Fruit fly (Drosophila melanogaster) whole organism, embryonic: ENCODE measurements around the gene puc.

Experiments
- Awh ChIP-seq: fragments of 200-800 bp; sonication (Bioruptor generic); IDR thresholded peaks from 2 replicates; pipeline ENCODE4, ENCODE4 v1.3.6; 2022; ENCODE audit warnings: missing biosample characterization, missing genetic modification characterization
- Bteb2 ChIP-seq: fragments of 200-800 bp; sonication (Bioruptor generic); optimal IDR thresholded peaks from 2 replicates; lab custom pipeline; 2016; ENCODE audit warnings: missing biosample characterization, missing genetic modification characterization
- CG10959 ChIP-seq: fragments of 200-800 bp; sonication (Bioruptor generic); IDR thresholded peaks from 2 replicates; pipeline ENCODE4 v1.3.6; 2022; ENCODE audit warnings: missing biosample characterization, missing genetic modification characterization
- CG10979 ChIP-seq: fragments of 200-800 bp; sonication (Bioruptor generic); optimal IDR thresholded peaks from 2 replicates; lab custom pipeline; 2018; ENCODE audit warnings: missing biosample characterization, mild to moderate bottlenecking, missing genetic modification characterization, moderate library complexity
- CG12155 ChIP-seq: fragments of 200-800 bp; sonication (Bioruptor generic); optimal IDR thresholded peaks from 3 replicates; lab custom pipeline; 2016; ENCODE audit warnings: missing biosample characterization, missing genetic modification characterization
- CG12299 ChIP-seq: fragments of 200-800 bp; sonication (Bioruptor generic); optimal IDR thresholded peaks from 2 replicates; lab custom pipeline; 2018; ENCODE audit warnings: missing biosample characterization, mild to moderate bottlenecking, missing genetic modification characterization
- CG12659 ChIP-seq: fragments of 200-800 bp; sonication (Bioruptor generic); optimal IDR thresholded peaks from 3 replicates; lab custom pipeline; 2017; ENCODE audit warnings: mild to moderate bottlenecking, missing biosample characterization, missing genetic modification reagents, missing genetic modification characterization
- CG17612 ChIP-seq: fragments of 200-800 bp; sonication (Bioruptor generic); IDR thresholded peaks from 2 replicates; pipeline ENCODE4 v1.3.6; 2022; ENCODE audit warnings: missing biosample characterization, missing genetic modification characterization
- CG17802 ChIP-seq: fragments of 200-800 bp; sonication (Bioruptor generic); optimal IDR thresholded peaks from 2 replicates; lab custom pipeline; 2018; ENCODE audit warnings: missing biosample characterization, mild to moderate bottlenecking, missing genetic modification characterization, moderate library complexity
- CG18619 ChIP-seq: fragments of 200-800 bp; sonication (Bioruptor generic); optimal IDR thresholded peaks from 3 replicates; lab custom pipeline; 2017; ENCODE audit warnings: missing biosample characterization, mild to moderate bottlenecking, missing genetic modification characterization
- CG3995 ChIP-seq: fragments of 200-800 bp; sonication (Bioruptor generic); optimal IDR thresholded peaks from 3 replicates; lab custom pipeline; 2016; ENCODE audit warnings: missing biosample characterization, missing genetic modification characterization
- CG4404 ChIP-seq: fragments of 200-800 bp; sonication (Bioruptor generic); IDR thresholded peaks from 2 replicates; pipeline ENCODE4 v1.3.6; 2022; ENCODE audit warnings: missing biosample characterization, missing genetic modification characterization
- CG4730 ChIP-seq: fragments of 200-800 bp; sonication (Bioruptor generic); IDR thresholded peaks from 2 replicates; pipeline ENCODE4 v1.3.6; 2022; ENCODE audit warnings: missing biosample characterization, missing genetic modification characterization
- CG8765 ChIP-seq: fragments of 200-800 bp; sonication (Bioruptor generic); IDR thresholded peaks from 2 replicates; pipeline ENCODE4 v1.3.6; 2022; ENCODE audit warnings: missing biosample characterization, missing genetic modification characterization
- CG9215 ChIP-seq: fragments of 200-800 bp; sonication (Bioruptor generic); IDR thresholded peaks from 2 replicates; pipeline ENCODE4 v1.3.6; 2022; ENCODE audit warnings: missing biosample characterization, missing genetic modification characterization
- CG9727 ChIP-seq: fragments of 200-800 bp; sonication (Bioruptor generic); optimal IDR thresholded peaks from 3 replicates; lab custom pipeline; 2017; ENCODE audit warnings: missing biosample characterization, mild to moderate bottlenecking, missing genetic modification characterization
- CoRest ChIP-seq: fragments of 200-800 bp; sonication (Bioruptor generic); optimal IDR thresholded peaks from 3 replicates; lab custom pipeline; 2018; ENCODE audit warnings: missing biosample characterization, mild to moderate bottlenecking, missing genetic modification characterization, moderate library complexity
- E2f2 ChIP-seq: fragments of 200-800 bp; sonication (Bioruptor generic); IDR thresholded peaks from 2 replicates; pipeline ENCODE4 v1.3.6; 2022; ENCODE audit warnings: missing biosample characterization, missing genetic modification characterization
- H2.0 ChIP-seq: fragments of 200-800 bp; sonication (Bioruptor generic); IDR thresholded peaks from 2 replicates; pipeline ENCODE4 v1.3.6; 2022; ENCODE audit warnings: missing biosample characterization, missing genetic modification characterization
- HLH4C ChIP-seq: fragments of 200-800 bp; sonication (Bioruptor generic); IDR thresholded peaks from 3 replicates; pipeline ENCODE4 v1.3.6; 2022; ENCODE audit warnings: missing biosample characterization, missing genetic modification characterization; ENCODE audit not compliant: partially characterized antibody
- Hand ChIP-seq: fragments of 200-800 bp; sonication (Bioruptor generic); optimal IDR thresholded peaks from 2 replicates; lab custom pipeline; 2017; ENCODE audit warnings: mild to moderate bottlenecking, missing biosample characterization, missing genetic modification reagents, missing genetic modification characterization
- Max ChIP-seq: fragments of 200-800 bp; sonication (Bioruptor generic); optimal IDR thresholded peaks from 2 replicates; lab custom pipeline; 2016; ENCODE audit warnings: missing biosample characterization, mild to moderate bottlenecking, missing genetic modification characterization
- Med ChIP-seq: fragments of 200-800 bp; sonication (Bioruptor generic); peaks from one replicate; lab custom pipeline; 2016; ENCODE audit warnings: missing biosample characterization, missing genetic modification characterization, mild to moderate bottlenecking, inconsistent platforms, moderate library complexity
- Meics ChIP-seq: fragments of 200-800 bp; sonication (Bioruptor generic); optimal IDR thresholded peaks from 2 replicates; lab custom pipeline; 2017; ENCODE audit warnings: missing biosample characterization, mild to moderate bottlenecking, missing genetic modification characterization
- NFAT ChIP-seq: fragments of 200-800 bp; sonication (Bioruptor generic); IDR thresholded peaks from 2 replicates; pipeline ENCODE4 v1.3.6; 2022; ENCODE audit warnings: missing biosample characterization, missing genetic modification characterization
- Nf-YA ChIP-seq: fragments of 200-800 bp; sonication (Bioruptor generic); IDR thresholded peaks from 2 replicates; pipeline ENCODE4 v1.3.6; 2022; ENCODE audit warnings: missing biosample characterization, missing genetic modification characterization
- PHDP ChIP-seq: fragments of 200-800 bp; sonication (Bioruptor generic); optimal IDR thresholded peaks from 3 replicates; lab custom pipeline; 2018; ENCODE audit warnings: missing biosample characterization, mild to moderate bottlenecking, missing genetic modification characterization, moderate library complexity
- Pdp1 ChIP-seq, 2 experiments: fragments of 200-800 bp; sonication (Bioruptor generic); optimal IDR thresholded peaks; 3 replicates each; lab custom pipeline; 2016; ENCODE audit warnings: missing biosample characterization in 2 of 2, missing genetic modification characterization in 2 of 2, mild to moderate bottlenecking in 1 of 2, moderate library complexity in 1 of 2
- Ravus ChIP-seq: fragments of 200-800 bp; sonication (Bioruptor generic); IDR thresholded peaks from 2 replicates; pipeline ENCODE4 v1.3.6; 2022; ENCODE audit warnings: missing biosample characterization, missing genetic modification characterization
- Sin3A ChIP-seq: fragments of >200 bp; optimal IDR thresholded peaks from 2 replicates; lab custom pipeline; 2018
- ash1 ChIP-seq: fragments of 200-800 bp; sonication (Bioruptor generic); optimal IDR thresholded peaks from 2 replicates; lab custom pipeline; 2018; ENCODE audit warnings: missing biosample characterization, mild to moderate bottlenecking, missing genetic modification characterization
- ato ChIP-seq: fragments of 200-800 bp; sonication (Bioruptor generic); IDR thresholded peaks from 2 replicates; pipeline ENCODE4 v1.3.6; 2022; ENCODE audit warnings: missing biosample characterization, missing genetic modification characterization; ENCODE audit not compliant: partially characterized antibody
- ci ChIP-seq: fragments of 200-800 bp; sonication (Bioruptor generic); IDR thresholded peaks from 3 replicates; pipeline ENCODE4 v1.3.6; 2022; ENCODE audit warnings: missing biosample characterization, missing genetic modification characterization
- hkb ChIP-seq, 2 experiments: fragments of 200-800 bp in 1 of 2; fragments of >200 bp in 1 of 2; sonication (Bioruptor generic) in 1 of 2; IDR thresholded peaks in 1 of 2; optimal IDR thresholded peaks in 1 of 2; 2 replicates each; pipeline versions ENCODE4 v1.3.6 to Lab custom; 2017 to 2022; ENCODE audit warnings: missing biosample characterization in 1 of 2, missing genetic modification characterization in 1 of 2
- insv ChIP-seq, 2 experiments: fragments of 200-800 bp; sonication (Bioruptor generic); optimal IDR thresholded peaks; 3 replicates each; lab custom pipeline; 2016 to 2018; ENCODE audit warnings: missing biosample characterization in 2 of 2, missing genetic modification characterization in 2 of 2
- kay ChIP-seq: fragments of 200-800 bp; sonication (Bioruptor generic); optimal IDR thresholded peaks from 2 replicates; lab custom pipeline; 2016; ENCODE audit warnings: missing biosample characterization, missing genetic modification characterization
- lab ChIP-seq: fragments of 200-800 bp; sonication (Bioruptor generic); optimal IDR thresholded peaks from 3 replicates; lab custom pipeline; 2017; ENCODE audit warnings: missing biosample characterization, missing genetic modification characterization, mild to moderate bottlenecking, moderate library complexity, missing genetic modification reagents
- lov ChIP-seq, 2 experiments: fragments of 200-800 bp in 1 of 2; fragments of >200 bp in 1 of 2; sonication (Bioruptor generic) in 1 of 2; IDR thresholded peaks in 1 of 2; optimal IDR thresholded peaks in 1 of 2; 2 replicates in 1 of 2; 3 replicates in 1 of 2; pipeline versions ENCODE4 v1.3.6 to Lab custom; 2017 to 2022; ENCODE audit warnings: missing biosample characterization in 1 of 2, missing genetic modification characterization in 1 of 2
- p53 ChIP-seq: fragments of 200-800 bp; sonication (Bioruptor generic); optimal IDR thresholded peaks from 2 replicates; lab custom pipeline; 2016; ENCODE audit warnings: missing biosample characterization, missing genetic modification characterization
- repo ChIP-seq: fragments of 200-800 bp; sonication (Bioruptor generic); optimal IDR thresholded peaks from 2 replicates; lab custom pipeline; 2016; ENCODE audit warnings: missing biosample characterization, missing genetic modification characterization
- sens ChIP-seq: fragments of 200-800 bp; sonication (Bioruptor generic); peaks from one replicate; lab custom pipeline; 2016; ENCODE audit warnings: missing biosample characterization, missing genetic modification characterization
- sens-2 ChIP-seq: fragments of 200-800 bp; sonication (Bioruptor generic); IDR thresholded peaks from 2 replicates; pipeline ENCODE4 v1.3.6; 2022; ENCODE audit warnings: missing biosample characterization, missing genetic modification characterization
- sqz ChIP-seq: fragments of 200-800 bp; sonication (Bioruptor generic); optimal IDR thresholded peaks from 3 replicates; lab custom pipeline; 2018; ENCODE audit warnings: missing biosample characterization, mild to moderate bottlenecking, missing genetic modification characterization
- ssp ChIP-seq: fragments of 200-800 bp; sonication (Bioruptor generic); IDR thresholded peaks from 2 replicates; pipeline ENCODE4 v1.3.6; 2022; ENCODE audit warnings: missing biosample characterization, missing genetic modification characterization
- tll ChIP-seq, 2 experiments: fragments of 200-800 bp in 1 of 2; fragments of >200 bp in 1 of 2; sonication (Bioruptor generic) in 1 of 2; optimal IDR thresholded peaks; 2 replicates each; lab custom pipeline; 2017 to 2019; ENCODE audit warnings: missing biosample characterization in 2 of 2, missing genetic modification characterization in 2 of 2, mild to moderate bottlenecking in 1 of 2, moderate library complexity in 1 of 2
- tna ChIP-seq: fragments of 200-800 bp; sonication (Bioruptor generic); IDR thresholded peaks from 2 replicates; pipeline ENCODE4 v1.3.6; 2022; ENCODE audit warnings: missing biosample characterization, missing genetic modification characterization; ENCODE audit not compliant: partially characterized antibody
- zen ChIP-seq: fragments of 200-800 bp; sonication (Bioruptor generic); optimal IDR thresholded peaks from 3 replicates; lab custom pipeline; 2018; ENCODE audit warnings: missing biosample characterization, mild to moderate bottlenecking, missing genetic modification characterization, moderate library complexity

puc gene

dm6 chr3R:8119457-8120337, 14.6 kb downstream of the puc start (continued):
- 0 out of 2 replicates have a peak, but pooled peaks have one; percentile 44 for TF ChIP-seq sens-2 (GFP tag; lab: Robert Waterston, UW)
- TF ChIP-seq sqz (GFP tag; lab: Kevin White, UChicago): peak; percentile 63
- TF ChIP-seq E2f2 (GFP tag; lab: Robert Waterston, UW): peak; percentile 45
- TF ChIP-seq CG8765: peak; percentile 25; the same call in 1 of the 2 replicates
- no peak for TF ChIP-seq tll (GFP tag; optimal IDR thresholded peaks at IDR 0.05; lab: Kevin White, UChicago)
- TF ChIP-seq Hand: peak; percentile 45
- no peak for TF ChIP-seq HLH4C (GFP tag; lab: Robert Waterston, UW)
- peak; percentile 68 for TF ChIP-seq H2.0
- TF ChIP-seq CG9215 (GFP tag; lab: Robert Waterston, UW): peak; percentile 63
- peak; percentile 98 for TF ChIP-seq kay (GFP tag; lab: Kevin White, UChicago)
- peak; percentile 82 for TF ChIP-seq PHDP (tag; lab: Kevin White, UChicago)
- TF ChIP-seq CG17802 (tag; lab: Kevin White, UChicago): no peak
- TF ChIP-seq Pdp1 (GFP tag; optimal IDR thresholded peaks at IDR 0.05; lab: Kevin White, UChicago): peak in 1 of 2 experiments; percentile 67
- peak; percentile 77 for TF ChIP-seq lab (GFP tag; lab: Kevin White, UChicago)
- TF ChIP-seq ash1 (GFP tag; lab: Kevin White, UChicago): no peak
- no peak for TF ChIP-seq Bteb2 (GFP tag; lab: Kevin White, UChicago)
- TF ChIP-seq p53: no peak
- TF ChIP-seq Ravus (GFP tag; lab: Robert Waterston, UW): no peak; the same call in 1 of the 2 replicates
- TF ChIP-seq lov (optimal IDR thresholded peaks at IDR 0.05; lab: Kevin White, UChicago): no peak
- no peak for TF ChIP-seq lov (GFP tag; IDR thresholded peaks at IDR 0.05; lab: Robert Waterston, UW)
- no peak for TF ChIP-seq Awh (GFP tag; lab: Robert Waterston, UW)
- TF ChIP-seq CG12299 (tag; lab: Kevin White, UChicago): peak; percentile 37
- TF ChIP-seq NFAT (GFP tag; lab: Robert Waterston, UW): peak; percentile 51; the same call in 1 of the 2 replicates
- TF ChIP-seq Sin3A: no peak
- no peak for TF ChIP-seq CG4404
- TF ChIP-seq Max: peak; percentile 22
- no peak for TF ChIP-seq hkb (optimal IDR thresholded peaks at IDR 0.05; lab: Kevin White, UChicago)
- peak; percentile 66 for TF ChIP-seq hkb (GFP tag; IDR thresholded peaks at IDR 0.05; lab: Robert Waterston, UW)
- no peak for TF ChIP-seq ato (GFP tag; lab: Robert Waterston, UW)
- TF ChIP-seq insv (GFP tag; optimal IDR thresholded peaks at IDR 0.05; lab: Kevin White, UChicago): peak in 1 of 2 experiments; percentile 24
- TF ChIP-seq CG10959 (GFP tag; lab: Robert Waterston, UW): no peak
- TF ChIP-seq CG12659 (GFP tag; lab: Kevin White, UChicago): peak; percentile 65
- peak; percentile 79 for TF ChIP-seq Meics (GFP tag; lab: Kevin White, UChicago)
- TF ChIP-seq Med (GFP tag; lab: Kevin White, UChicago): peak; percentile 81
- TF ChIP-seq CoRest (tag; lab: Kevin White, UChicago): peak; percentile 80
- no peak for TF ChIP-seq tna (GFP tag; lab: Robert Waterston, UW)
- peak; percentile 50 for TF ChIP-seq CG18619 (GFP tag; lab: Kevin White, UChicago)
- TF ChIP-seq CG9727 (GFP tag; lab: Kevin White, UChicago): peak; percentile 41
- TF ChIP-seq CG12155: peak; percentile 38
- no peak; the same call in 1 of the 3 replicates for TF ChIP-seq ci (GFP tag; lab: Robert Waterston, UW)
- TF ChIP-seq repo (GFP tag; lab: Kevin White, UChicago): no peak
- TF ChIP-seq CG3995 (GFP tag; lab: Kevin White, UChicago): no peak
- TF ChIP-seq zen (tag; lab: Kevin White, UChicago): peak; percentile 36
- peak; percentile 41 for TF ChIP-seq CG4730 (GFP tag; lab: Robert Waterston, UW)
- TF ChIP-seq Nf-YA (GFP tag; lab: Robert Waterston, UW): no peak
- peak; percentile 58; the same call in 1 of the 2 replicates for TF ChIP-seq CG17612
- TF ChIP-seq CG10979 (tag; lab: Kevin White, UChicago): peak; percentile 36
- peak; percentile 44 for TF ChIP-seq ssp (GFP tag; lab: Robert Waterston, UW)
- peak; percentile 84 for TF ChIP-seq sens (GFP tag; lab: Kevin White, UChicago)
